Worm (Caenorhabditis elegans) whole organism, young adult: ENCODE measurements around the gene sdf-9.

Experiments used
- B0261.1 ChIP-seq: sonication (generic microtip); optimal IDR thresholded peaks from 2 replicates; lab custom pipeline; 2016; ENCODE audit warnings: mild to moderate bottlenecking, missing genetic modification characterization, moderate library complexity, missing compliant biosample characterization
- B0336.3 ChIP-seq: fragments of 200-800 bp; sonication (Bioruptor generic); IDR thresholded peaks from 2 replicates; pipeline ENCODE4 v1.3.6; 2022; ENCODE audit warnings: missing genetic modification characterization, missing compliant biosample characterization
- C06A6.2 ChIP-seq: fragments of 200-800 bp; sonication (Bioruptor generic); conservative IDR thresholded peaks from 2 replicates; pipeline ENCODE4 v1.3.6; 2022; ENCODE audit warnings: missing genetic modification characterization, missing compliant biosample characterization
- D2030.7 ChIP-seq: fragments of 200-800 bp; sonication (Bioruptor generic); IDR thresholded peaks from 2 replicates; pipeline ENCODE4 v1.3.6; 2022; ENCODE audit warnings: missing genetic modification reagents, missing genetic modification characterization, missing compliant biosample characterization
- F23B12.7 ChIP-seq: sonication (generic microtip); optimal IDR thresholded peaks from 2 replicates; lab custom pipeline; 2017; ENCODE audit warnings: missing genetic modification characterization, mild to moderate bottlenecking, missing compliant biosample characterization, antibody characterized with exemption, moderate library complexity; ENCODE audit not compliant: insufficient read depth
- F37B4.10 ChIP-seq: fragments of 200-800 bp; sonication (Bioruptor generic); IDR thresholded peaks from 2 replicates; pipeline ENCODE4 v1.3.6; 2022; ENCODE audit warnings: missing genetic modification characterization, missing compliant biosample characterization
- F49E8.2 ChIP-seq: sonication (generic microtip); optimal IDR thresholded peaks from 3 replicates; lab custom pipeline; 2017; ENCODE audit warnings: missing genetic modification characterization, mild to moderate bottlenecking, missing compliant biosample characterization, antibody characterized with exemption, moderate library complexity; ENCODE audit not compliant: insufficient read depth
- Y79H2A.3 ChIP-seq: fragments of 200-800 bp; sonication (Bioruptor generic); conservative IDR thresholded peaks from 2 replicates; pipeline ENCODE4 v1.3.6; 2022; ENCODE audit warnings: missing genetic modification reagents, missing genetic modification characterization, missing compliant biosample characterization
- ZK185.1 ChIP-seq: sonication (generic microtip); optimal IDR thresholded peaks from 2 replicates; lab custom pipeline; 2016; ENCODE audit warnings: mild to moderate bottlenecking, missing genetic modification characterization, missing compliant biosample characterization; ENCODE audit not compliant: poor library complexity, severe bottlenecking
- ama-1 ChIP-seq, 3 experiments: fragments of 150-350 bp in 1 of 3; sonication (generic microtip) in 2 of 3; optimal IDR thresholded peaks; 2 replicates each; lab custom pipeline; 2014 to 2018; ENCODE audit warnings: missing biosample characterization in 2 of 3, missing genetic modification characterization in 2 of 3, missing genetic modification reagents in 2 of 3
- attf-5 ChIP-seq: fragments of 200-800 bp; sonication (Bioruptor generic); optimal IDR thresholded peaks from 2 replicates; lab custom pipeline; 2018; ENCODE audit warnings: mild to moderate bottlenecking, missing genetic modification characterization, missing compliant biosample characterization
- cebp-1 ChIP-seq, 2 experiments: fragments of 200-800 bp in 1 of 2; sonication (Bioruptor generic) in 1 of 2; sonication (generic microtip) in 1 of 2; IDR thresholded peaks in 1 of 2; optimal IDR thresholded peaks in 1 of 2; 2 replicates each; pipeline versions ENCODE4 v1.3.6 to Lab custom; 2017 to 2022; ENCODE audit warnings: missing compliant biosample characterization in 2 of 2, missing genetic modification characterization in 2 of 2, mild to moderate bottlenecking in 1 of 2, missing genetic modification reagents in 1 of 2, moderate library complexity in 1 of 2
- cebp-2 ChIP-seq: fragments of 200-800 bp; sonication (Bioruptor generic); IDR thresholded peaks from 2 replicates; pipeline ENCODE4 v1.3.6; 2022; ENCODE audit warnings: missing genetic modification characterization, missing compliant biosample characterization
- ceh-100 ChIP-seq: fragments of 200-800 bp; sonication (Bioruptor generic); IDR thresholded peaks from 2 replicates; pipeline ENCODE4 v1.3.6; 2022; ENCODE audit warnings: missing genetic modification reagents, missing genetic modification characterization, missing compliant biosample characterization
- ceh-27 ChIP-seq: fragments of 200-800 bp; sonication (Bioruptor generic); optimal IDR thresholded peaks from 2 replicates; lab custom pipeline; 2018; ENCODE audit warnings: mild to moderate bottlenecking, missing genetic modification characterization, moderate library complexity, missing compliant biosample characterization
- dox-1 ChIP-seq: fragments of 200-800 bp; sonication (Bioruptor generic); IDR thresholded peaks from 2 replicates; pipeline ENCODE4 v1.3.6; 2022; ENCODE audit warnings: missing genetic modification reagents, missing genetic modification characterization, missing compliant biosample characterization
- dpff-1 ChIP-seq: sonication (generic microtip); optimal IDR thresholded peaks from 2 replicates; lab custom pipeline; 2017; ENCODE audit warnings: mild to moderate bottlenecking, missing genetic modification characterization, missing compliant biosample characterization
- ets-4 ChIP-seq: fragments of 200-800 bp; sonication (Bioruptor generic); optimal IDR thresholded peaks from 2 replicates; lab custom pipeline; 2018; ENCODE audit warnings: mild to moderate bottlenecking, missing genetic modification characterization, missing compliant biosample characterization
- hmg-1.2 ChIP-seq: fragments of 200-800 bp; sonication (Bioruptor generic); IDR thresholded peaks from 2 replicates; pipeline ENCODE4 v1.3.6; 2022; ENCODE audit warnings: missing genetic modification reagents, missing genetic modification characterization, missing compliant biosample characterization
- let-607 ChIP-seq, 2 experiments: fragments of 200-800 bp in 1 of 2; sonication (Bioruptor generic) in 1 of 2; sonication (generic microtip) in 1 of 2; optimal IDR thresholded peaks; 2 replicates each; lab custom pipeline; 2016 to 2018; ENCODE audit warnings: mild to moderate bottlenecking in 2 of 2, missing compliant biosample characterization in 2 of 2, missing genetic modification characterization in 2 of 2, moderate library complexity in 2 of 2, missing genotype in 1 of 2
- lin-26 ChIP-seq: fragments of 200-800 bp; sonication (Bioruptor generic); IDR thresholded peaks from 2 replicates; pipeline ENCODE4 v1.3.6; 2022; ENCODE audit warnings: missing genetic modification reagents, missing genetic modification characterization, missing compliant biosample characterization
- lin-35 ChIP-seq, 3 experiments: fragments of 150-350 bp in 2 of 3; sonication (generic microtip) in 1 of 3; optimal IDR thresholded peaks; 2 replicates each; lab custom pipeline; 2014 to 2018; ENCODE audit warnings: missing biosample characterization in 3 of 3, missing genetic modification characterization in 3 of 3, missing genetic modification reagents in 3 of 3
- lin-40 ChIP-seq: sonication (generic microtip); optimal IDR thresholded peaks from 2 replicates; lab custom pipeline; 2016; ENCODE audit warnings: missing genetic modification characterization, mild to moderate bottlenecking, missing compliant biosample characterization, missing genotype, missing genetic modification reagents
- lsl-1 ChIP-seq: fragments of 200-800 bp; sonication (Bioruptor generic); optimal IDR thresholded peaks from 2 replicates; lab custom pipeline; 2018; ENCODE audit warnings: mild to moderate bottlenecking, missing genetic modification characterization, moderate library complexity, missing compliant biosample characterization
- lsy-27 ChIP-seq: sonication (generic microtip); optimal IDR thresholded peaks from 2 replicates; lab custom pipeline; 2017; ENCODE audit warnings: missing genetic modification characterization, mild to moderate bottlenecking, missing compliant biosample characterization, antibody characterized with exemption, missing genotype, borderline replicate concordance; ENCODE audit not compliant: insufficient read depth
- madf-6 ChIP-seq: fragments of 200-800 bp; sonication (Bioruptor generic); IDR thresholded peaks from 2 replicates; pipeline ENCODE4 v1.3.6; 2022; ENCODE audit warnings: missing genetic modification reagents, missing genetic modification characterization, missing compliant biosample characterization
- madf-8 ChIP-seq: fragments of 200-800 bp; sonication (Bioruptor generic); conservative IDR thresholded peaks from 2 replicates; pipeline ENCODE4 v1.3.6; 2022; ENCODE audit warnings: missing genetic modification reagents, missing genetic modification characterization, missing compliant biosample characterization
- mcd-1 ChIP-seq: fragments of 200-800 bp; sonication (Bioruptor generic); IDR thresholded peaks from 2 replicates; pipeline ENCODE4 v1.3.6; 2022; ENCODE audit warnings: missing genetic modification reagents, missing genetic modification characterization, missing compliant biosample characterization
- mel-28 ChIP-seq: sonication (generic microtip); optimal IDR thresholded peaks from 2 replicates; lab custom pipeline; 2016; ENCODE audit warnings: borderline replicate concordance, mild to moderate bottlenecking, missing genetic modification characterization, missing compliant biosample characterization
- nfya-1 ChIP-seq: sonication (generic microtip); optimal IDR thresholded peaks from 2 replicates; lab custom pipeline; 2017; ENCODE audit warnings: antibody characterized with exemption, missing compliant biosample characterization, missing genetic modification characterization, borderline replicate concordance; ENCODE audit not compliant: insufficient read depth
- nhr-80 ChIP-seq: sonication (generic microtip); optimal IDR thresholded peaks from 2 replicates; lab custom pipeline; 2016; ENCODE audit warnings: missing genetic modification characterization, missing compliant biosample characterization
- nhr-90 ChIP-seq: sonication (generic microtip); optimal IDR thresholded peaks from 2 replicates; lab custom pipeline; 2016; ENCODE audit warnings: missing genotype, mild to moderate bottlenecking, missing genetic modification characterization, missing compliant biosample characterization
- pha-4 ChIP-seq: fragments of 150-350 bp; sonication (generic microtip); optimal IDR thresholded peaks from 2 replicates; lab custom pipeline; 2014; ENCODE audit warnings: missing biosample characterization, missing genetic modification reagents, missing genetic modification characterization
- sdz-38 ChIP-seq: sonication (generic microtip); optimal IDR thresholded peaks from 2 replicates; lab custom pipeline; 2016; ENCODE audit warnings: missing genotype, missing genetic modification characterization, missing compliant biosample characterization
- sea-2 ChIP-seq: fragments of 200-800 bp; sonication (Bioruptor generic); IDR thresholded peaks from 2 replicates; pipeline ENCODE4 v1.3.6; 2022; ENCODE audit warnings: missing genetic modification characterization, missing compliant biosample characterization
- snpc-1.3 ChIP-seq: sonication (generic microtip); optimal IDR thresholded peaks from 2 replicates; lab custom pipeline; 2017; ENCODE audit warnings: missing genetic modification characterization, mild to moderate bottlenecking, missing compliant biosample characterization, antibody characterized with exemption, moderate library complexity, missing genotype, missing genetic modification reagents; ENCODE audit not compliant: insufficient read depth
- snpc-3.4 ChIP-seq: sonication (generic microtip); optimal IDR thresholded peaks from 2 replicates; lab custom pipeline; 2017; ENCODE audit warnings: missing genetic modification characterization, mild to moderate bottlenecking, missing compliant biosample characterization, antibody characterized with exemption, moderate library complexity, missing genotype, missing genetic modification reagents
- snpc-4 ChIP-seq, 5 experiments: fragments of 150-350 bp in 1 of 5; sonication (generic microtip) in 4 of 5; optimal IDR thresholded peaks; 2 replicates each; lab custom pipeline; 2014 to 2018; ENCODE audit warnings: missing genetic modification characterization in 5 of 5, missing biosample characterization in 3 of 5, antibody characterized with exemption in 2 of 5, mild to moderate bottlenecking in 2 of 5, missing compliant biosample characterization in 2 of 5, missing genotype in 2 of 5, moderate library complexity in 2 of 5, missing genetic modification reagents in 1 of 5
- tbx-9 ChIP-seq: sonication (generic microtip); optimal IDR thresholded peaks from 2 replicates; lab custom pipeline; 2016; ENCODE audit warnings: borderline replicate concordance, missing genetic modification characterization, inconsistent platforms, missing compliant biosample characterization
- xnd-1 ChIP-seq: sonication (generic microtip); optimal IDR thresholded peaks from 2 replicates; lab custom pipeline; 2016; ENCODE audit warnings: missing genotype, missing genetic modification reagents, missing genetic modification characterization, missing compliant biosample characterization
- ztf-3 ChIP-seq: fragments of 200-800 bp; sonication (Bioruptor generic); optimal IDR thresholded peaks from 2 replicates; lab custom pipeline; 2018; ENCODE audit warnings: mild to moderate bottlenecking, missing genetic modification characterization, missing compliant biosample characterization

Gene sdf-9

ce11 chrV:20830409-20830808 is 32.4 kb downstream of the sdf-9 start:
- no peak for TF ChIP-seq dox-1
- no peak for TF ChIP-seq C06A6.2
- TF ChIP-seq nhr-80 (tag; lab: Kevin White, UChicago): peak; percentile 29
- peak; percentile 70 to 89 for TF ChIP-seq let-607 (tag; optimal IDR thresholded peaks at IDR 0.05; lab: Kevin White, UChicago)

- TF ChIP-seq ceh-100 (GFP tag; lab: Robert Waterston, UW) (no peak), nfya-1 (no peak), attf-5 (GFP tag; lab: Kevin White, UChicago) (peak; percentile 57), lsl-1 (no peak), nhr-80 (tag; lab: Kevin White, UChicago) (peak; percentile 97), Y79H2A.3 (no peak), B0261.1 (no peak), lsy-27 (tag; lab: Kevin White, UChicago) (no peak), F49E8.2 (tag; lab: Kevin White, UChicago) (no peak), lin-26 (GFP tag; lab: Robert Waterston, UW) (no peak), ets-4 (GFP tag; lab: Kevin White, UChicago) (peak; percentile 7), cebp-2 (GFP tag; lab: Robert Waterston, UW) (no peak), ZK185.1 (tag; lab: Kevin White, UChicago) (peak; percentile 17), madf-8 (GFP tag; lab: Robert Waterston, UW) (no peak), pha-4 (tag; lab: Kevin White, UChicago) (peak; percentile 2), cebp-1 (GFP tag; IDR thresholded peaks at IDR 0.05; lab: Robert Waterston, UW) (no peak), cebp-1 (tag; optimal IDR thresholded peaks at IDR 0.05; lab: Kevin White, UChicago) (peak; percentile 46), ceh-27 (GFP tag; lab: Kevin White, UChicago) (no peak), B0336.3 (GFP tag; lab: Robert Waterston, UW) (no peak), hmg-1.2 (GFP tag; lab: Robert Waterston, UW) (peak; percentile 84), dox-1 (peak; percentile 78), sdz-38 (tag; lab: Kevin White, UChicago) (no peak), mcd-1 (no peak), lin-40 (tag; lab: Kevin White, UChicago) (no peak), F23B12.7 (tag; lab: Kevin White, UChicago) (no peak), ama-1 (optimal IDR thresholded peaks at IDR 0.05; lab: Kevin White, UChicago) (no peak), ama-1 (GFP tag; optimal IDR thresholded peaks at IDR 0.05; lab: Kevin White, UChicago) (no peak), ztf-3 (no peak), snpc-4 (GFP tag; optimal IDR thresholded peaks at IDR 0.05; lab: Kevin White, UChicago) (no peak), snpc-4 (tag; optimal IDR thresholded peaks at IDR 0.05; lab: Kevin White, UChicago) (peak in 1 of 4 experiments; percentile 13), snpc-1.3 (no peak)
- TF ChIP-seq, all 124 proteins: peak for 9
Observed at ce11 chrV:20831867-20832266, 33.8 kb downstream of the sdf-9 start.

ce11 chrV:20832554-20832963 is 34.5 kb downstream of the sdf-9 start:
- TF ChIP-seq mel-28 (tag; lab: Kevin White, UChicago) (no peak), mcd-1 (peak; percentile 51; the same call in 1 of the 2 replicates), ceh-100 (GFP tag; lab: Robert Waterston, UW) (peak; percentile 84)

- TF ChIP-seq hmg-1.2 (GFP tag; lab: Robert Waterston, UW): peak; percentile 90
- TF ChIP-seq snpc-3.4 (tag; lab: Kevin White, UChicago): peak; percentile 23
- peak; percentile 51 for TF ChIP-seq mcd-1
- TF ChIP-seq D2030.7 (GFP tag; lab: Robert Waterston, UW): 0 out of 2 replicates have a peak, but pooled peaks have one; percentile 15
- peak; percentile 20 for TF ChIP-seq dpff-1 (tag; lab: Kevin White, UChicago)
- no peak for TF ChIP-seq lin-35 (GFP tag; optimal IDR thresholded peaks at IDR 0.05; lab: Kevin White, UChicago)
- TF ChIP-seq xnd-1 (tag; lab: Kevin White, UChicago): no peak
- no peak for TF ChIP-seq F37B4.10 (GFP tag; lab: Robert Waterston, UW)
- TF ChIP-seq sea-2 (GFP tag; lab: Robert Waterston, UW): peak; percentile 20; the same call in 1 of the 2 replicates
- TF ChIP-seq madf-6: peak; percentile 31; the same call in 1 of the 2 replicates
- TF ChIP-seq tbx-9 (tag; lab: Kevin White, UChicago): no peak
- TF ChIP-seq ceh-27 (GFP tag; lab: Kevin White, UChicago): no peak
- no peak for TF ChIP-seq nhr-90 (tag; lab: Kevin White, UChicago)
Observed at ce11 chrV:20837765-20838164, 39.7 kb downstream of the sdf-9 start, which contains the start of gene mrps-12. Gene mrps-12 (plus strand): TSS chrV:20838080.
